Worm (Caenorhabditis elegans): Measurements from ENCODE around the gene D1086.21.

The D1086.21 gene

ce11 chrV:14082453-14082852 lies 17.9 kb downstream of the D1086.21 start, which contains the start of gene D1086.10:
Gene D1086.10, plus strand, starts transcription at chrV:14082753.
- no peak for TF ChIP-seq ztf-4 (tag; optimal IDR thresholded peaks at IDR 0.05)
- TF ChIP-seq sea-2 (GFP tag; optimal IDR thresholded peaks at IDR 0.05): no peak
- TF ChIP-seq nhr-28 (tag; optimal IDR thresholded peaks at IDR 0.05): no peak
- no peak for TF ChIP-seq R02D3.7 (tag; optimal IDR thresholded peaks at IDR 0.05)
- no peak for TF ChIP-seq pha-4 (tag; optimal IDR thresholded peaks at IDR 0.05)
- TF ChIP-seq nhr-11 (tag; optimal IDR thresholded peaks at IDR 0.05): no peak
- TF ChIP-seq nhr-23 (tag; optimal IDR thresholded peaks at IDR 0.05): no peak
- TF ChIP-seq aly-2 (tag; optimal IDR thresholded peaks at IDR 0.05): no peak
- TF ChIP-seq elt-3 (tag; optimal IDR thresholded peaks at IDR 0.05): no peak
- TF ChIP-seq mml-1 (tag; optimal IDR thresholded peaks at IDR 0.05): no peak
- TF ChIP-seq nhr-12 (tag; optimal IDR thresholded peaks at IDR 0.05): no peak
- no peak for TF ChIP-seq nhr-25 (tag; optimal IDR thresholded peaks at IDR 0.05)
- TF ChIP-seq lsy-12 (tag; optimal IDR thresholded peaks at IDR 0.05): no peak
- no peak for TF ChIP-seq nhr-43 (tag; optimal IDR thresholded peaks at IDR 0.05; ENCODE audit: poor library complexity, severe bottlenecking)
- TF ChIP-seq ceh-28 (tag; optimal IDR thresholded peaks at IDR 0.05): no peak
- no peak for TF ChIP-seq unc-62 (GFP tag; optimal IDR thresholded peaks at IDR 0.05)
- no peak for TF ChIP-seq ceh-9 (tag; optimal IDR thresholded peaks at IDR 0.05)

DNA sequence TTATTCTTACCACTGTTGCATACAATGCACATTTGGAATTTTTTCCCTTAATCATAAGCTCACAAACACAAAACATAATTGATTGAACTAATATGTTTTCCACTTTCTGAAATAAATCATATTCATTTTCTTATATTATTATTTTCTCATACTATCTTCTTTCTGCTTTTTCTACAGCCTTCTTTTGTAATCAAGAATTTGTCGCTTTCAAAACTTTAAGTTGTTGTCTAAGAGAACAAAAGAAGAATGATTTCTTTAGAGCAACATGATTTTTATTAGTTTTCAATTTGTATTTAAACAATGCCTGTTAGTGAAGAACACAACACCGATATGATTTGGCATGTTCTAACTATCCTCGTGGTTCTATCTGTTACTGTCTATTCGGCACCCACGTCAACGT lies 19.4 kb downstream of the D1086.21 start, which contains the start of gene D1086.7:
Gene D1086.7 (plus strand): TSS at position 301 of the 400 bp plus-strand sequence.
- no peak for TF ChIP-seq hmg-11 (tag; optimal IDR thresholded peaks at IDR 0.05)
- no peak for TF ChIP-seq lsy-12 (tag; optimal IDR thresholded peaks at IDR 0.05)
- TF ChIP-seq unc-62 (GFP tag; optimal IDR thresholded peaks at IDR 0.05): no peak
- TF ChIP-seq pqm-1 (tag; optimal IDR thresholded peaks at IDR 0.05): no peak
- TF ChIP-seq elt-1 (tag; optimal IDR thresholded peaks at IDR 0.05): no peak
- no peak for TF ChIP-seq elt-2 (tag; optimal IDR thresholded peaks at IDR 0.05)
- TF ChIP-seq nhr-11 (tag; optimal IDR thresholded peaks at IDR 0.05): no peak
- no peak for TF ChIP-seq nhr-76 (tag; optimal IDR thresholded peaks at IDR 0.05)
- TF ChIP-seq nhr-25 (tag; optimal IDR thresholded peaks at IDR 0.05): no peak
- TF ChIP-seq nhr-67 (tag; optimal IDR thresholded peaks at IDR 0.05): no peak
- no peak for TF ChIP-seq lin-15B (tag; optimal IDR thresholded peaks at IDR 0.05)

DNA sequence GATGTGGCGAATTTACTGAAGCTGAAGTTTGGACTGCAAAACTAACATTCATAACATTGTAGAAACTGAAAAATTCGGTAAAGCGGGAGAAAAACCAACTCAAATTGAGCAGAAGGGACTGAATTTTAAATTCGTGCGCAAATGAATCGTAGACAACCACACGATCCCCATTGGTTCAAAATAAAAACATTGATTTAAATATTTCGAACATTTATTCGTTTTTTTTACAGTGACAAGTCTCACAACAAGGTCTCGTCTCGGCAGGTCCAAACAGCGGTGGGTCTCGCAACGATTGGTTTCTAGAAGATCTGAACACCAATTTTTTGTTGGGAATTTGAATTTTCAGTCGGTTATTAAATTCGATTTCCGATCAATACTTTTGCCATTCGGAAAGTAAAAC lies 21.1 kb downstream of the D1086.21 start, which contains the start of gene D1086.18:
Gene D1086.18 (plus strand): TSS at position 301 of the 400 bp plus-strand sequence.
- TF ChIP-seq nfya-1 (tag; optimal IDR thresholded peaks at IDR 0.05; ENCODE audit: insufficient read depth) (no peak), zag-1 (tag; optimal IDR thresholded peaks at IDR 0.05) (no peak), skn-1 (tag; optimal IDR thresholded peaks at IDR 0.05) (no peak), elt-3 (tag; optimal IDR thresholded peaks at IDR 0.05) (no peak), nhr-43 (tag; optimal IDR thresholded peaks at IDR 0.05; ENCODE audit: poor library complexity, severe bottlenecking) (no peak), R02D3.7 (tag; optimal IDR thresholded peaks at IDR 0.05) (no peak)

DNA sequence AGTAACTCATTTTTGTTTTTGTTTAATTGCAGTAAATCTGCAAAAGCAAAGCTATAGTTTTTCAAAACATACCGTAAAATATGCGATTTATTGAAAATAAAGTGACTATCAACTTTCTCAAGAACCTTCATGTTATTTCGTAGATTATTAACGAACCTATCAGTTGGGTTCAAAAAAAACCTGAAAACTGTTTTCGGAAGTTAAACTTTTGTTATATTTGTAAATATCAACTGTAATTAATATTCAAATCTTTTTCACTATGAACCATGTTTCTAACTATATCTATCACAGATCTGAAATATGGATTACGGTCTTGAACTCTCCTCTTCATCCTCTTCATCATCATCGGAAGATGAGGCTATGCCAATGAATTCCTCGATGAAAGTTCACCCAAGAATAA lies 23.5 kb downstream of the D1086.21 start, which contains the start of gene D1086.19:
Gene D1086.19 (plus strand): TSS at position 301 of the 400 bp plus-strand sequence.
- no peak for TF ChIP-seq egl-5 (tag; optimal IDR thresholded peaks at IDR 0.05)
- no peak for TF ChIP-seq ceh-28 (tag; optimal IDR thresholded peaks at IDR 0.05)
- TF ChIP-seq mml-1 (tag; optimal IDR thresholded peaks at IDR 0.05): no peak
- no peak for TF ChIP-seq ztf-11 (tag; optimal IDR thresholded peaks at IDR 0.05)
- TF ChIP-seq lin-15B (tag; optimal IDR thresholded peaks at IDR 0.05): no peak
- no peak for TF ChIP-seq nhr-25 (tag; optimal IDR thresholded peaks at IDR 0.05)
- no peak for TF ChIP-seq eor-1 (tag; optimal IDR thresholded peaks at IDR 0.05)
- no peak for TF ChIP-seq pha-4 (tag; optimal IDR thresholded peaks at IDR 0.05)
- no peak for TF ChIP-seq ceh-9 (tag; optimal IDR thresholded peaks at IDR 0.05)
- no peak for TF ChIP-seq fkh-10 (GFP tag; optimal IDR thresholded peaks at IDR 0.05)
- TF ChIP-seq skn-1 (tag; optimal IDR thresholded peaks at IDR 0.05): no peak
- TF ChIP-seq ama-1 (optimal IDR thresholded peaks at IDR 0.05): no peak
- no peak for TF ChIP-seq nhr-11 (tag; optimal IDR thresholded peaks at IDR 0.05)
- TF ChIP-seq daf-12 (tag; optimal IDR thresholded peaks at IDR 0.05): no peak
- no peak for TF ChIP-seq hmg-11 (tag; optimal IDR thresholded peaks at IDR 0.05)
- TF ChIP-seq elt-1 (tag; optimal IDR thresholded peaks at IDR 0.05): no peak
- no peak for TF ChIP-seq pqm-1 (tag; optimal IDR thresholded peaks at IDR 0.05)
- no peak for TF ChIP-seq jun-1 (tag; optimal IDR thresholded peaks at IDR 0.05)
- TF ChIP-seq mdl-1 (tag; optimal IDR thresholded peaks at IDR 0.05): no peak
